Fruit fly (Drosophila melanogaster) whole organism, prepupa: ENCODE results near the gene CG32071.
A peak's percentile ranks its signal among the peaks of the same experiment; 100 is the strongest.

Source experiments
- Blimp-1 ChIP-seq: fragments of 200-800 bp; sonication (Bioruptor generic); optimal IDR thresholded peaks from 3 replicates; lab custom pipeline; 2017; ENCODE audit warnings: missing biosample characterization, missing genetic modification characterization, mild to moderate bottlenecking, moderate library complexity, missing genetic modification reagents
- CG10631 ChIP-seq: fragments of 200-800 bp; sonication (Bioruptor generic); optimal IDR thresholded peaks from 2 replicates; lab custom pipeline; 2016; ENCODE audit warnings: missing biosample characterization, missing genetic modification characterization
- CG10669 ChIP-seq: fragments of 200-800 bp; sonication (Bioruptor generic); optimal IDR thresholded peaks from 3 replicates; lab custom pipeline; 2018; ENCODE audit warnings: missing biosample characterization, mild to moderate bottlenecking, missing genetic modification characterization, moderate library complexity
- CG11762 ChIP-seq: fragments of 200-800 bp; sonication (Bioruptor generic); optimal IDR thresholded peaks from 3 replicates; lab custom pipeline; 2016; ENCODE audit warnings: missing biosample characterization, missing genetic modification characterization; ENCODE audit not compliant: insufficient read depth
- CG11902 ChIP-seq: fragments of 200-800 bp; sonication (Bioruptor generic); optimal IDR thresholded peaks from 3 replicates; lab custom pipeline; 2016; ENCODE audit warnings: missing biosample characterization, missing genetic modification characterization
- CG15336 ChIP-seq: fragments of 200-800 bp; sonication (Bioruptor generic); IDR thresholded peaks from 2 replicates; pipeline ENCODE4 v1.3.6; 2022; ENCODE audit warnings: missing biosample characterization, missing genetic modification characterization
- CG1621 ChIP-seq: fragments of 200-800 bp; sonication (Bioruptor generic); optimal IDR thresholded peaks from 3 replicates; lab custom pipeline; 2018; ENCODE audit warnings: missing biosample characterization, mild to moderate bottlenecking, missing genetic modification characterization
- CG16779 ChIP-seq: fragments of 200-800 bp; sonication (Bioruptor generic); optimal IDR thresholded peaks from 3 replicates; lab custom pipeline; 2017; ENCODE audit warnings: missing biosample characterization, mild to moderate bottlenecking, missing genetic modification characterization
- CG3032 ChIP-seq: fragments of 200-800 bp; optimal IDR thresholded peaks from 2 replicates; lab custom pipeline; 2019; ENCODE audit warnings: missing biosample characterization, mild to moderate bottlenecking, missing genetic modification characterization, moderate library complexity
- CG31627 ChIP-seq: fragments of 200-800 bp; sonication (Bioruptor generic); optimal IDR thresholded peaks from 3 replicates; lab custom pipeline; 2016; ENCODE audit warnings: missing biosample characterization, missing genetic modification characterization
- CG32006 ChIP-seq: fragments of 200-800 bp; sonication (Bioruptor generic); optimal IDR thresholded peaks from 3 replicates; lab custom pipeline; 2017; ENCODE audit warnings: missing biosample characterization, mild to moderate bottlenecking, missing genetic modification characterization
- CG34406 ChIP-seq: fragments of 200-800 bp; sonication (Bioruptor generic); optimal IDR thresholded peaks from 3 replicates; lab custom pipeline; 2016; ENCODE audit warnings: missing biosample characterization, missing genetic modification characterization
- CG4318 ChIP-seq: fragments of 200-800 bp; sonication (Bioruptor generic); optimal IDR thresholded peaks from 3 replicates; lab custom pipeline; 2017; ENCODE audit warnings: missing biosample characterization, mild to moderate bottlenecking, missing genetic modification characterization
- CG6163 ChIP-seq: fragments of 200-800 bp; sonication (Bioruptor generic); IDR thresholded peaks from 3 replicates; pipeline ENCODE4 v1.3.6; 2022; ENCODE audit warnings: missing biosample characterization, missing genetic modification characterization
- CG6276 ChIP-seq: fragments of 200-800 bp; sonication (Bioruptor generic); optimal IDR thresholded peaks from 2 replicates; lab custom pipeline; 2017; ENCODE audit warnings: missing biosample characterization, mild to moderate bottlenecking, missing genetic modification characterization
- CG6792 ChIP-seq: fragments of 200-800 bp; sonication (Bioruptor generic); optimal IDR thresholded peaks from 3 replicates; lab custom pipeline; 2016; ENCODE audit warnings: missing biosample characterization, missing genetic modification characterization
- CG6808 ChIP-seq: fragments of 200-800 bp; sonication (Bioruptor generic); optimal IDR thresholded peaks from 3 replicates; lab custom pipeline; 2017; ENCODE audit warnings: missing biosample characterization, missing genetic modification characterization, mild to moderate bottlenecking, moderate library complexity, missing genetic modification reagents
- CG7368 ChIP-seq: fragments of 200-800 bp; sonication (Bioruptor generic); optimal IDR thresholded peaks from 3 replicates; lab custom pipeline; 2016; ENCODE audit warnings: missing biosample characterization, missing genetic modification characterization
- CG8119 ChIP-seq: fragments of 200-800 bp; sonication (Bioruptor generic); IDR thresholded peaks from 3 replicates; pipeline ENCODE4 v1.3.6; 2022; ENCODE audit warnings: missing biosample characterization, missing genetic modification characterization
- CG8319 ChIP-seq: fragments of 200-800 bp; sonication (Bioruptor generic); optimal IDR thresholded peaks from 3 replicates; lab custom pipeline; 2016; ENCODE audit warnings: missing biosample characterization, missing genetic modification characterization
- CG8632 ChIP-seq: fragments of 200-800 bp; sonication (Bioruptor generic); optimal IDR thresholded peaks from 3 replicates; lab custom pipeline; 2016; ENCODE audit warnings: missing biosample characterization, missing genetic modification characterization
- CG9139 ChIP-seq: fragments of 200-800 bp; sonication (Bioruptor generic); optimal IDR thresholded peaks from 3 replicates; lab custom pipeline; 2017; ENCODE audit warnings: missing biosample characterization, mild to moderate bottlenecking, missing genetic modification characterization
- Eip75B ChIP-seq: fragments of 200-800 bp; sonication (Bioruptor generic); optimal IDR thresholded peaks from 3 replicates; lab custom pipeline; 2016; ENCODE audit warnings: missing biosample characterization, missing genetic modification characterization
- Eip78C ChIP-seq: fragments of 200-800 bp; sonication (Bioruptor generic); peaks from one replicate; lab custom pipeline; 2016; ENCODE audit warnings: missing biosample characterization, missing genetic modification characterization
- Eip93F ChIP-seq: fragments of 200-800 bp; sonication (Bioruptor generic); optimal IDR thresholded peaks from 2 replicates; lab custom pipeline; 2016; ENCODE audit warnings: missing biosample characterization, mild to moderate bottlenecking, missing genetic modification characterization
- Ets96B ChIP-seq: fragments of 200-800 bp; optimal IDR thresholded peaks from 2 replicates; lab custom pipeline; 2019; ENCODE audit warnings: missing biosample characterization, mild to moderate bottlenecking, missing genetic modification characterization, moderate library complexity
- Gug ChIP-seq: fragments of 200-800 bp; sonication (Bioruptor generic); IDR thresholded peaks from 2 replicates; pipeline ENCODE4 v1.3.6; 2022; ENCODE audit warnings: missing biosample characterization, missing genetic modification characterization
- Hr38 ChIP-seq: sonication (Bioruptor generic); optimal IDR thresholded peaks from 2 replicates; lab custom pipeline; 2016; ENCODE audit warnings: missing biosample characterization, missing genetic modification characterization
- Hr39 ChIP-seq: fragments of 200-800 bp; sonication (Bioruptor generic); optimal IDR thresholded peaks from 2 replicates; lab custom pipeline; 2016; ENCODE audit warnings: missing biosample characterization, missing genetic modification characterization
- Hr4 ChIP-seq: fragments of 200-800 bp; sonication (Bioruptor generic); optimal IDR thresholded peaks from 3 replicates; lab custom pipeline; 2016; ENCODE audit warnings: missing biosample characterization, missing genetic modification characterization
- Lpt ChIP-seq: fragments of 200-800 bp; sonication (Bioruptor generic); optimal IDR thresholded peaks from 3 replicates; lab custom pipeline; 2016; ENCODE audit warnings: missing biosample characterization, missing genetic modification characterization
- Met ChIP-seq: fragments of 200-800 bp; sonication (Bioruptor generic); optimal IDR thresholded peaks from 3 replicates; lab custom pipeline; 2016; ENCODE audit warnings: missing biosample characterization, missing genetic modification characterization
- Smox ChIP-seq: fragments of 200-800 bp; sonication (Bioruptor generic); optimal IDR thresholded peaks from 3 replicates; lab custom pipeline; 2016; ENCODE audit warnings: missing biosample characterization, missing genetic modification characterization
- Sox15 ChIP-seq: fragments of 200-800 bp; sonication (Bioruptor generic); optimal IDR thresholded peaks from 3 replicates; lab custom pipeline; 2016; ENCODE audit warnings: missing biosample characterization, missing genetic modification characterization
- achi ChIP-seq: fragments of 200-800 bp; sonication (Bioruptor generic); optimal IDR thresholded peaks from 3 replicates; lab custom pipeline; 2016; ENCODE audit warnings: missing biosample characterization, missing genetic modification characterization
- acj6 ChIP-seq: fragments of 200-800 bp; sonication (Bioruptor generic); optimal IDR thresholded peaks from 3 replicates; lab custom pipeline; 2016; ENCODE audit warnings: missing biosample characterization, missing genetic modification characterization
- cyc ChIP-seq: fragments of 200-800 bp; sonication (Bioruptor generic); optimal IDR thresholded peaks from 3 replicates; lab custom pipeline; 2016; ENCODE audit warnings: missing biosample characterization, missing genetic modification characterization
- dac ChIP-seq: fragments of 200-800 bp; sonication (Bioruptor generic); optimal IDR thresholded peaks from 2 replicates; lab custom pipeline; 2017; ENCODE audit warnings: missing biosample characterization, mild to moderate bottlenecking, missing genetic modification characterization
- dsx ChIP-seq: fragments of 200-800 bp; optimal IDR thresholded peaks from 3 replicates; lab custom pipeline; 2019; ENCODE audit warnings: missing biosample characterization, mild to moderate bottlenecking, missing genetic modification characterization, moderate library complexity; ENCODE audit not compliant: poor library complexity, severe bottlenecking
- eg ChIP-seq: fragments of 200-800 bp; sonication (Bioruptor generic); IDR thresholded peaks from 3 replicates; pipeline ENCODE4 v1.3.6; 2022; ENCODE audit warnings: missing biosample characterization, missing genetic modification characterization
- esn ChIP-seq: fragments of 200-800 bp; sonication (Bioruptor generic); optimal IDR thresholded peaks from 2 replicates; lab custom pipeline; 2016; ENCODE audit warnings: missing biosample characterization, mild to moderate bottlenecking, missing genetic modification characterization, moderate library complexity
- fd59A ChIP-seq: fragments of 200-800 bp; sonication (Bioruptor generic); optimal IDR thresholded peaks from 2 replicates; lab custom pipeline; 2017; ENCODE audit warnings: missing biosample characterization, mild to moderate bottlenecking, missing genetic modification characterization, missing genetic modification reagents
- fd85E ChIP-seq: fragments of 200-800 bp; sonication (Bioruptor generic); optimal IDR thresholded peaks from 3 replicates; lab custom pipeline; 2016; ENCODE audit warnings: missing biosample characterization, missing genetic modification characterization
- fkh ChIP-seq: fragments of 200-800 bp; sonication (Bioruptor generic); optimal IDR thresholded peaks from 3 replicates; lab custom pipeline; 2017; ENCODE audit warnings: missing biosample characterization, mild to moderate bottlenecking, missing genetic modification characterization, moderate library complexity
- lz ChIP-seq: fragments of 200-800 bp; sonication (Bioruptor generic); optimal IDR thresholded peaks from 3 replicates; lab custom pipeline; 2016; ENCODE audit warnings: missing biosample characterization, missing genetic modification characterization
- net ChIP-seq: fragments of 200-800 bp; sonication (Bioruptor generic); optimal IDR thresholded peaks from 3 replicates; lab custom pipeline; 2016; ENCODE audit warnings: missing biosample characterization, missing genetic modification characterization
- pdm3 ChIP-seq: fragments of 200-800 bp; sonication (Bioruptor generic); optimal IDR thresholded peaks from 3 replicates; lab custom pipeline; 2016; ENCODE audit warnings: missing biosample characterization, missing genetic modification characterization
- salr ChIP-seq, 2 experiments: fragments of 200-800 bp; sonication (Bioruptor generic); optimal IDR thresholded peaks; 3 replicates each; lab custom pipeline; 2016 to 2018; ENCODE audit warnings: missing biosample characterization in 2 of 2, missing genetic modification characterization in 2 of 2, mild to moderate bottlenecking in 1 of 2
- spab ChIP-seq: fragments of 200-800 bp; sonication (Bioruptor generic); optimal IDR thresholded peaks from 2 replicates; lab custom pipeline; 2017; ENCODE audit warnings: missing biosample characterization, mild to moderate bottlenecking, missing genetic modification characterization, missing genetic modification reagents
- topi ChIP-seq: fragments of 200-800 bp; sonication (Bioruptor generic); optimal IDR thresholded peaks from 3 replicates; lab custom pipeline; 2016; ENCODE audit warnings: missing biosample characterization, missing genetic modification characterization
- vri ChIP-seq: fragments of 200-800 bp; sonication (Bioruptor generic); optimal IDR thresholded peaks from 3 replicates; lab custom pipeline; 2016; ENCODE audit warnings: missing biosample characterization, mild to moderate bottlenecking, missing genetic modification characterization

CG32071 gene

DNA sequence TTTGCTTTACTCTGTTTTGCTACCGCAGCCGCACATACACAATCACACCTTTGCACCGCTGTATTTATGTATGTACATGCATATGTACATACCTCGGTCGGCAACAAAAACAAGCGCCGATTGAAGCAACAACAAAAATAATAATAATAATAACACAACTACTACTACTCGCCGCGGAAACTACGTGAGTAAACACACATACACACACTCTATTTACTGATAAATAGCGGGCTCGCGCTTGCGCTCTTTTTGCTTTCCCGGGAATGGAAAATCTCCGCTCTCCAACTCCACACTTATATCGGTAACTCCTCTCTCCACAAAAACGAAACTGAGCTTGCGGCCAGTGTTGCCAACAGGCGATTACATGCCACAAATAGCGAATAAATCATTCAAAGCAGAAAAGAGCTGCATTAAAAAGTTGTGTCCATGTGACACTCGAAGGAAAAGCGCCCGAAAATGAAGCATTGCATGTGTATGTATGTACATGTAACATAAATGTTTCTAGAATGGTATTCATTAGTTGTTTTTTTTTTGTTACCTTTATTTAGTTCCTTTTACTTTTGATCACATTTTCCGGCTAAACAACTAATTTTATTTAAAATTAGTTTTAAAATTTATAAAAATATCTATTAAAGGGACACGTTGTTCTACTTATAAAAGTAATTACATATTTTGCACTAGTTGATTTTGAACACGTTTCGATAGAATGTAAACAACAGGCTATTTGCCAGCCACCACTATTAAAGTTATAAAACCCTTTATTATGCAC, 15.1 kb upstream of the CG32071 start:
- TF ChIP-seq Eip93F (GFP tag; lab: Kevin White, UChicago) (no peak), salr (GFP tag; optimal IDR thresholded peaks at IDR 0.05; lab: Kevin White, UChicago) (peak in 1 of 2 experiments; percentile 23), cyc (GFP tag; lab: Kevin White, UChicago) (no peak), acj6 (no peak), CG7368 (GFP tag; lab: Kevin White, UChicago) (no peak), CG16779 (peak; percentile 63), dac (GFP tag; lab: Kevin White, UChicago) (no peak), lz (no peak), CG32006 (GFP tag; lab: Kevin White, UChicago) (peak; percentile 60), esn (GFP tag; lab: Kevin White, UChicago) (no peak), CG6163 (peak; percentile 56; the same call in 1 of the 3 replicates), Sox15 (GFP tag; lab: Kevin White, UChicago) (no peak), CG15336 (GFP tag; lab: Robert Waterston, UW) (peak; percentile 60), CG31627 (GFP tag; lab: Kevin White, UChicago) (no peak), eg (GFP tag; lab: Robert Waterston, UW) (peak; percentile 53; the same call in 2 of the 3 replicates), CG34406 (GFP tag; lab: Kevin White, UChicago) (no peak), CG11902 (no peak), CG6276 (GFP tag; lab: Kevin White, UChicago) (peak; percentile 51), achi (peak; percentile 15), spab (GFP tag; lab: Kevin White, UChicago) (no peak), fd85E (GFP tag; lab: Kevin White, UChicago) (no peak), fkh (GFP tag; lab: Kevin White, UChicago) (peak; percentile 100), topi (GFP tag; lab: Kevin White, UChicago) (peak; percentile 6), Hr4 (GFP tag; lab: Kevin White, UChicago) (peak; percentile 8), Eip75B (GFP tag; lab: Kevin White, UChicago) (no peak), CG8319 (GFP tag; lab: Kevin White, UChicago) (no peak), CG9139 (peak; percentile 51), CG8119 (GFP tag; lab: Robert Waterston, UW) (peak; percentile 72), CG1621 (peak; percentile 54), Gug (no peak; the same call in 1 of the 2 replicates), Lpt (peak; percentile 19), Eip78C (GFP tag; lab: Kevin White, UChicago) (peak; percentile 75), pdm3 (no peak), CG6792 (GFP tag; lab: Kevin White, UChicago) (no peak), CG4318 (GFP tag; lab: Kevin White, UChicago) (no peak), CG10669 (GFP tag; lab: Kevin White, UChicago) (no peak), Hr38 (GFP tag; lab: Kevin White, UChicago) (peak; percentile 26), CG6808 (GFP tag; lab: Kevin White, UChicago) (peak; percentile 44), CG8632 (GFP tag; lab: Kevin White, UChicago) (peak; percentile 4), Blimp-1 (no peak), Met (GFP tag; lab: Kevin White, UChicago) (no peak), vri (GFP tag; lab: Kevin White, UChicago) (peak; percentile 37), Ets96B (no peak), net (GFP tag; lab: Kevin White, UChicago) (no peak), fd59A (GFP tag; lab: Kevin White, UChicago) (no peak), CG10631 (peak; percentile 23), CG3032 (tag; lab: Kevin White, UChicago) (no peak), Hr39 (GFP tag; lab: Kevin White, UChicago) (no peak), dsx (GFP tag; lab: Kevin White, UChicago) (peak; percentile 6), CG11762 (GFP tag; lab: Kevin White, UChicago) (no peak), Smox (GFP tag; lab: Kevin White, UChicago) (no peak)
